Worm (Caenorhabditis elegans): Measurements from ENCODE around the gene T05G5.4.

DNA sequence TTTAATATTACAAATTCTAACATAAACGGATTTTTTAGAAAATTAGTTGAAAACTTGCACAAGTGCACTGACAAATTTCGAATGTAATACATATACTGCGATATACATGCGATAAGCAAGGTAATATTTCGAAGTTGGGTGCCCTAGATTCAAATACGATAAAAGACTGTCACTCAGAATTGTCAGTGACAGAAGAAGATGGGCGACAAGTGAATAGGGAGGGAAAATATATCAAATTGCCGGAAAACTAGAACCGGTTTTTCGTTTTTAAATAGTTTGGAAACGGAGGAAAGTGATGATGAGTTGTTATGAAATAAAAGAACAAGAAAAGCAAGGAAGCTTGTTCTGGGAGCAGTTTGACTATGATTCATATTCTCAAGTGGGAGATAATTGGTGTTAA is 14.7 kb upstream of the T05G5.4 start:
- no peak for TF ChIP-seq flt-1 (GFP tag; IDR thresholded peaks at IDR 0.05)
- no peak for TF ChIP-seq T22C8.4 (GFP tag; IDR thresholded peaks at IDR 0.05)
- no peak for TF ChIP-seq cog-1 (tag; optimal IDR thresholded peaks at IDR 0.05)
- no peak for TF ChIP-seq klf-2 (GFP tag; conservative IDR thresholded peaks at IDR 0.05)
- TF ChIP-seq ztf-23 (GFP tag; IDR thresholded peaks at IDR 0.05), result no peak
- TF ChIP-seq ztf-29 (GFP tag; IDR thresholded peaks at IDR 0.05), result no peak
- TF ChIP-seq tab-1 (GFP tag; IDR thresholded peaks at IDR 0.05), result no peak
- TF ChIP-seq med-1 (GFP tag; optimal IDR thresholded peaks at IDR 0.05; ENCODE audit: insufficient read depth), result no peak
